Fruit fly (Drosophila melanogaster) whole organism, embryonic: ENCODE data around the gene Ada2a.

Experiments used
- CG10959 ChIP-seq: fragments of 200-800 bp; sonication (Bioruptor generic); IDR thresholded peaks from 2 replicates; pipeline ENCODE4 v1.3.6; 2022; ENCODE audit warnings: missing biosample characterization, missing genetic modification characterization
- CG12659 ChIP-seq: fragments of 200-800 bp; sonication (Bioruptor generic); optimal IDR thresholded peaks from 3 replicates; lab custom pipeline; 2017; ENCODE audit warnings: mild to moderate bottlenecking, missing biosample characterization, missing genetic modification reagents, missing genetic modification characterization
- CG13894 ChIP-seq: fragments of 200-800 bp; sonication (Bioruptor generic); optimal IDR thresholded peaks from 3 replicates; lab custom pipeline; 2018; ENCODE audit warnings: missing biosample characterization, mild to moderate bottlenecking, missing genetic modification characterization, moderate library complexity
- CG15073 ChIP-seq: fragments of 200-800 bp; sonication (Bioruptor generic); optimal IDR thresholded peaks from 2 replicates; lab custom pipeline; 2016; ENCODE audit warnings: missing biosample characterization, missing genetic modification characterization
- CG15601 ChIP-seq: fragments of 200-800 bp; sonication (Bioruptor generic); optimal IDR thresholded peaks from 3 replicates; lab custom pipeline; 2019; ENCODE audit warnings: missing biosample characterization, mild to moderate bottlenecking, missing genetic modification characterization, moderate library complexity
- CG17385 ChIP-seq: fragments of 200-800 bp; sonication (Bioruptor generic); optimal IDR thresholded peaks from 3 replicates; lab custom pipeline; 2018; ENCODE audit warnings: missing biosample characterization, mild to moderate bottlenecking, missing genetic modification characterization
- CG18476 ChIP-seq: fragments of 200-800 bp; sonication (Bioruptor generic); optimal IDR thresholded peaks from 2 replicates; lab custom pipeline; 2016; ENCODE audit warnings: missing biosample characterization, mild to moderate bottlenecking, missing genetic modification characterization
- CG18619 ChIP-seq: fragments of 200-800 bp; sonication (Bioruptor generic); optimal IDR thresholded peaks from 3 replicates; lab custom pipeline; 2017; ENCODE audit warnings: missing biosample characterization, mild to moderate bottlenecking, missing genetic modification characterization
- CG2129 ChIP-seq: fragments of 200-800 bp; sonication (Bioruptor generic); IDR thresholded peaks from 2 replicates; pipeline ENCODE4 v1.3.6; 2022; ENCODE audit warnings: missing biosample characterization, missing genetic modification characterization; ENCODE audit not compliant: partially characterized antibody
- CG2199 ChIP-seq: fragments of 200-800 bp; sonication (Bioruptor generic); IDR thresholded peaks from 3 replicates; pipeline ENCODE4 v1.3.6; 2022; ENCODE audit warnings: missing biosample characterization, missing genetic modification characterization
- CG6765 ChIP-seq: fragments of 200-800 bp; sonication (Bioruptor generic); optimal IDR thresholded peaks from 3 replicates; lab custom pipeline; 2017; ENCODE audit warnings: missing biosample characterization, mild to moderate bottlenecking, missing genetic modification characterization
- CG7839 ChIP-seq: fragments of 200-800 bp; sonication (Bioruptor generic); optimal IDR thresholded peaks from 3 replicates; lab custom pipeline; 2018; ENCODE audit warnings: missing biosample characterization, mild to moderate bottlenecking, missing genetic modification characterization, moderate library complexity
- CG7987 ChIP-seq: fragments of 200-800 bp; sonication (Bioruptor generic); optimal IDR thresholded peaks from 2 replicates; lab custom pipeline; 2018; ENCODE audit warnings: missing biosample characterization, mild to moderate bottlenecking, missing genetic modification characterization, moderate library complexity
- Camta ChIP-seq: fragments of 200-800 bp; sonication (Bioruptor generic); optimal IDR thresholded peaks from 2 replicates; lab custom pipeline; 2016; ENCODE audit warnings: missing biosample characterization, missing genetic modification characterization
- D19A ChIP-seq: fragments of 200-800 bp; optimal IDR thresholded peaks from 3 replicates; lab custom pipeline; 2019; ENCODE audit warnings: missing biosample characterization, mild to moderate bottlenecking, missing genetic modification characterization, moderate library complexity
- Eip74EF ChIP-seq, 2 experiments: fragments of 200-800 bp in 1 of 2; fragments of >200 bp in 1 of 2; sonication (Bioruptor generic) in 1 of 2; optimal IDR thresholded peaks; 2 replicates each; lab custom pipeline; 2017 to 2019; ENCODE audit warnings: missing biosample characterization in 2 of 2, missing genetic modification characterization in 2 of 2, mild to moderate bottlenecking in 1 of 2, moderate library complexity in 1 of 2
- Fer1 ChIP-seq: fragments of 200-800 bp; sonication (Bioruptor generic); optimal IDR thresholded peaks from 2 replicates; lab custom pipeline; 2017; ENCODE audit warnings: missing biosample characterization, mild to moderate bottlenecking, missing genetic modification characterization
- Fer3 ChIP-seq: fragments of 200-800 bp; sonication (Bioruptor generic); optimal IDR thresholded peaks from 2 replicates; lab custom pipeline; 2018; ENCODE audit warnings: missing biosample characterization, mild to moderate bottlenecking, missing genetic modification characterization, moderate library complexity
- Hey ChIP-seq: fragments of 200-800 bp; sonication (Bioruptor generic); optimal IDR thresholded peaks from 3 replicates; lab custom pipeline; 2018; ENCODE audit warnings: missing biosample characterization, mild to moderate bottlenecking, missing genetic modification characterization
- Hmr ChIP-seq: fragments of 200-800 bp; sonication (Bioruptor generic); optimal IDR thresholded peaks from 3 replicates; lab custom pipeline; 2017; ENCODE audit warnings: mild to moderate bottlenecking, missing biosample characterization, missing genetic modification reagents, missing genetic modification characterization
- Jarid2 ChIP-seq: fragments of 200-800 bp; sonication (Bioruptor generic); optimal IDR thresholded peaks from 3 replicates; lab custom pipeline; 2017; ENCODE audit warnings: mild to moderate bottlenecking, missing biosample characterization, missing genetic modification reagents, missing genetic modification characterization
- Six4 ChIP-seq: fragments of 200-800 bp; sonication (Bioruptor generic); optimal IDR thresholded peaks from 2 replicates; lab custom pipeline; 2016; ENCODE audit warnings: missing biosample characterization, missing genetic modification characterization
- TFAM ChIP-seq: fragments of 200-800 bp; sonication (Bioruptor generic); optimal IDR thresholded peaks from 2 replicates; lab custom pipeline; 2017; ENCODE audit warnings: missing biosample characterization, missing genetic modification characterization, inconsistent platforms
- ab ChIP-seq: fragments of 200-800 bp; sonication (Bioruptor generic); optimal IDR thresholded peaks from 2 replicates; lab custom pipeline; 2016; ENCODE audit warnings: missing biosample characterization, missing genetic modification characterization
- ac ChIP-seq: fragments of 200-800 bp; sonication (Bioruptor generic); optimal IDR thresholded peaks from 3 replicates; lab custom pipeline; 2017; ENCODE audit warnings: missing biosample characterization, mild to moderate bottlenecking, missing genetic modification characterization
- bbx ChIP-seq: fragments of 200-800 bp; sonication (Bioruptor generic); IDR thresholded peaks from 2 replicates; pipeline ENCODE4 v1.3.6; 2022; ENCODE audit warnings: missing biosample characterization, missing genetic modification characterization; ENCODE audit not compliant: partially characterized antibody
- bigmax ChIP-seq: fragments of 200-800 bp; sonication (Bioruptor generic); optimal IDR thresholded peaks from 2 replicates; lab custom pipeline; 2018; ENCODE audit warnings: missing biosample characterization, mild to moderate bottlenecking, missing genetic modification characterization
- cad ChIP-seq: fragments of >200 bp; optimal IDR thresholded peaks from 2 replicates; lab custom pipeline; 2017; ENCODE audit warnings: missing biosample characterization, missing genetic modification characterization
- da ChIP-seq: fragments of 200-800 bp; sonication (Bioruptor generic); optimal IDR thresholded peaks from 2 replicates; lab custom pipeline; 2016; ENCODE audit warnings: missing biosample characterization, missing genetic modification characterization
- dati ChIP-seq: fragments of 200-800 bp; sonication (Bioruptor generic); IDR thresholded peaks from 2 replicates; pipeline ENCODE4 v1.3.6; 2022; ENCODE audit warnings: missing biosample characterization, missing genetic modification characterization
- emc ChIP-seq: fragments of 200-800 bp; sonication (Bioruptor generic); optimal IDR thresholded peaks from 2 replicates; lab custom pipeline; 2016; ENCODE audit warnings: missing biosample characterization, missing genetic modification characterization
- eyg ChIP-seq: fragments of 200-800 bp; sonication (Bioruptor generic); optimal IDR thresholded peaks from 3 replicates; lab custom pipeline; 2016; ENCODE audit warnings: missing biosample characterization, missing genetic modification characterization
- fd102C ChIP-seq: fragments of 200-800 bp; sonication (Bioruptor generic); optimal IDR thresholded peaks from 2 replicates; lab custom pipeline; 2018; ENCODE audit warnings: missing biosample characterization, mild to moderate bottlenecking, missing genetic modification characterization, moderate library complexity
- gro ChIP-seq: fragments of 200-800 bp; sonication (Bioruptor generic); optimal IDR thresholded peaks from 2 replicates; lab custom pipeline; 2016; ENCODE audit warnings: missing biosample characterization, missing genetic modification characterization
- hbn ChIP-seq: fragments of 200-800 bp; sonication (Bioruptor generic); IDR thresholded peaks from 2 replicates; pipeline ENCODE4 v1.3.6; 2022; ENCODE audit warnings: missing biosample characterization, missing genetic modification characterization; ENCODE audit not compliant: partially characterized antibody
- her ChIP-seq: fragments of 200-800 bp; sonication (Bioruptor generic); optimal IDR thresholded peaks from 2 replicates; lab custom pipeline; 2016; ENCODE audit warnings: missing biosample characterization, missing genetic modification characterization
- jigr1 ChIP-seq: fragments of 200-800 bp; sonication (Bioruptor generic); IDR thresholded peaks from 3 replicates; pipeline ENCODE4 v1.3.6; 2022; ENCODE audit warnings: missing biosample characterization, missing genetic modification characterization
- ken ChIP-seq: fragments of 200-800 bp; sonication (Bioruptor generic); IDR thresholded peaks from 3 replicates; pipeline ENCODE4 v1.3.6; 2022; ENCODE audit warnings: missing biosample characterization, missing genetic modification characterization
- kni ChIP-seq: fragments of 200-800 bp; sonication (Bioruptor generic); optimal IDR thresholded peaks from 3 replicates; lab custom pipeline; 2017; ENCODE audit warnings: mild to moderate bottlenecking, missing biosample characterization, missing genetic modification reagents, missing genetic modification characterization
- lilli ChIP-seq: fragments of 200-800 bp; sonication (Bioruptor generic); optimal IDR thresholded peaks from 3 replicates; lab custom pipeline; 2016; ENCODE audit warnings: missing biosample characterization, missing genetic modification characterization
- luna ChIP-seq: fragments of 200-800 bp; sonication (Bioruptor generic); optimal IDR thresholded peaks from 2 replicates; lab custom pipeline; 2016; ENCODE audit warnings: missing biosample characterization, missing genetic modification characterization
- nerfin-2 ChIP-seq: fragments of 200-800 bp; sonication (Bioruptor generic); IDR thresholded peaks from 2 replicates; pipeline ENCODE4 v1.3.6; 2022; ENCODE audit warnings: missing biosample characterization, missing genetic modification characterization; ENCODE audit not compliant: partially characterized antibody
- nmo ChIP-seq: fragments of 200-800 bp; sonication (Bioruptor generic); optimal IDR thresholded peaks from 2 replicates; lab custom pipeline; 2018; ENCODE audit warnings: missing biosample characterization, mild to moderate bottlenecking, missing genetic modification characterization, moderate library complexity
- nom ChIP-seq: fragments of 200-800 bp; sonication (Bioruptor generic); optimal IDR thresholded peaks from 2 replicates; lab custom pipeline; 2017; ENCODE audit warnings: missing biosample characterization, missing genetic modification characterization, mild to moderate bottlenecking, moderate library complexity, missing genetic modification reagents
- oc ChIP-seq: fragments of 200-800 bp; sonication (Bioruptor generic); optimal IDR thresholded peaks from 2 replicates; lab custom pipeline; 2018; ENCODE audit warnings: missing biosample characterization, mild to moderate bottlenecking, missing genetic modification characterization, moderate library complexity
- p53 ChIP-seq: fragments of 200-800 bp; sonication (Bioruptor generic); optimal IDR thresholded peaks from 2 replicates; lab custom pipeline; 2016; ENCODE audit warnings: missing biosample characterization, missing genetic modification characterization
- sens-2 ChIP-seq: fragments of 200-800 bp; sonication (Bioruptor generic); IDR thresholded peaks from 2 replicates; pipeline ENCODE4 v1.3.6; 2022; ENCODE audit warnings: missing biosample characterization, missing genetic modification characterization
- slou ChIP-seq: fragments of 200-800 bp; sonication (Bioruptor generic); optimal IDR thresholded peaks from 3 replicates; lab custom pipeline; 2016; ENCODE audit warnings: missing biosample characterization, missing genetic modification characterization
- tgo ChIP-seq: fragments of 200-800 bp; sonication (Bioruptor generic); IDR thresholded peaks from 3 replicates; pipeline ENCODE4 v1.3.6; 2022; ENCODE audit warnings: missing biosample characterization, missing genetic modification characterization
- zfh2 ChIP-seq: fragments of 200-800 bp; sonication (Bioruptor generic); optimal IDR thresholded peaks from 2 replicates; lab custom pipeline; 2016; ENCODE audit warnings: missing biosample characterization, missing genetic modification characterization

Gene Ada2a

DNA sequence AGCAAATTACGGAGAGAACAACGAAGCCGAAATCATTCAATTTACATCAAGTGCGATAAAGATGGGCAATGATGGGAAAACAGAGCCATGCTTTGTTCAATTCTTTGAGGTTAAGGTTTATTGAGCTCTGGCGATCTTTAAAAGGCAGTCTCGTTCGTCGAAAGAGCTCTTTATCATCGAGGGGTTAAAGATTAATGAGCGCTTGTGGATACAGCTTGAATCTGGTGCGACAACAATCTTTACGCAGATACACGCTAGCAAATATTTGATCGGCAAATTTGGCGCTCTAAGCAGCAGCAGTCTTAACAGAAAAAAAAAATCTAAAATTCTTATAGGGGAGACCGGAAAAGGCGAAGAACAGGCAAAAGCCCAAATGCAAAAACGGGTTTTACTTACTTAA lies 40.8 kb upstream of the Ada2a start (continued):
- TF ChIP-seq CG2199 (GFP tag; lab: Robert Waterston, UW) = no peak
- no peak for TF ChIP-seq slou (GFP tag; lab: Kevin White, UChicago)
- no peak for TF ChIP-seq D19A (tag; lab: Kevin White, UChicago)
- no peak for TF ChIP-seq CG15601 (tag; lab: Kevin White, UChicago)
- no peak for TF ChIP-seq hbn (GFP tag; lab: Robert Waterston, UW)
- TF ChIP-seq Hey = no peak
- TF ChIP-seq Jarid2 = no peak
- TF ChIP-seq TFAM (GFP tag; lab: Kevin White, UChicago) = no peak
- TF ChIP-seq dati (GFP tag; lab: Robert Waterston, UW) = no peak
- TF ChIP-seq Hmr (GFP tag; lab: Kevin White, UChicago) = peak; percentile 74
- TF ChIP-seq CG13894 = no peak
- no peak for TF ChIP-seq bbx (GFP tag; lab: Robert Waterston, UW)
- TF ChIP-seq fd102C (GFP tag; lab: Kevin White, UChicago) = no peak
- no peak for TF ChIP-seq p53 (GFP tag; lab: Kevin White, UChicago)
- TF ChIP-seq zfh2 = no peak
- no peak for TF ChIP-seq gro (GFP tag; lab: Kevin White, UChicago)
- no peak for TF ChIP-seq CG10959 (GFP tag; lab: Robert Waterston, UW)
- peak; percentile 51 for TF ChIP-seq Fer1 (GFP tag; lab: Kevin White, UChicago)
- TF ChIP-seq her (GFP tag; lab: Kevin White, UChicago) = peak; percentile 3
- no peak for TF ChIP-seq oc
- no peak for TF ChIP-seq emc (GFP tag; lab: Kevin White, UChicago)
- TF ChIP-seq jigr1 = no peak
- peak; percentile 13 for TF ChIP-seq CG12659 (GFP tag; lab: Kevin White, UChicago)
- TF ChIP-seq nmo (GFP tag; lab: Kevin White, UChicago) = no peak
- TF ChIP-seq da (GFP tag; lab: Kevin White, UChicago) = no peak
- TF ChIP-seq nerfin-2 (GFP tag; lab: Robert Waterston, UW) = no peak
- TF ChIP-seq CG18476 = no peak
- TF ChIP-seq CG2129 (GFP tag; lab: Robert Waterston, UW) = no peak
- TF ChIP-seq Fer3 = peak; percentile 37
- peak; percentile 20 for TF ChIP-seq lilli (GFP tag; lab: Kevin White, UChicago)
- peak; percentile 8 for TF ChIP-seq CG18619 (GFP tag; lab: Kevin White, UChicago)
- TF ChIP-seq bigmax (GFP tag; lab: Kevin White, UChicago) = peak; percentile 53
- no peak for TF ChIP-seq ken (GFP tag; lab: Robert Waterston, UW)
- no peak for TF ChIP-seq ab
- TF ChIP-seq Eip74EF (GFP tag; optimal IDR thresholded peaks at IDR 0.05; lab: Kevin White, UChicago) = no peak
- TF ChIP-seq CG6765 (GFP tag; lab: Kevin White, UChicago) = peak; percentile 53
- TF ChIP-seq CG7987 = no peak
- TF ChIP-seq Camta (GFP tag; lab: Kevin White, UChicago) = no peak
- TF ChIP-seq CG17385 (GFP tag; lab: Kevin White, UChicago) = peak; percentile 18
- TF ChIP-seq sens-2 (GFP tag; lab: Robert Waterston, UW) = no peak
- peak; percentile 1 for TF ChIP-seq CG7839 (tag; lab: Kevin White, UChicago)
- no peak for TF ChIP-seq luna
- no peak for TF ChIP-seq nom (GFP tag; lab: Kevin White, UChicago)
- no peak for TF ChIP-seq tgo (GFP tag; lab: Robert Waterston, UW)
- TF ChIP-seq ac (GFP tag; lab: Kevin White, UChicago) = no peak
- TF ChIP-seq kni = no peak
- TF ChIP-seq cad (GFP tag; lab: Kevin White, UChicago) = no peak
- no peak for TF ChIP-seq eyg
- no peak for TF ChIP-seq Six4 (GFP tag; lab: Kevin White, UChicago)
- TF ChIP-seq CG15073 (GFP tag; lab: Kevin White, UChicago) = no peak
